Fruit fly (Drosophila melanogaster) whole organism, embryonic: ENCODE data around the gene stwl.

Experiments
- B-H1 ChIP-seq: fragments of 200-800 bp; sonication (Bioruptor generic); IDR thresholded peaks from 3 replicates; pipeline ENCODE4 v1.3.6; 2022; ENCODE audit warnings: missing biosample characterization, missing genetic modification characterization
- Bdp1 ChIP-seq: fragments of 200-800 bp; sonication (Bioruptor generic); optimal IDR thresholded peaks from 3 replicates; lab custom pipeline; 2016; ENCODE audit warnings: missing biosample characterization, missing genetic modification characterization
- BtbVII ChIP-seq: fragments of 200-800 bp; sonication (Bioruptor generic); optimal IDR thresholded peaks from 3 replicates; lab custom pipeline; 2017; ENCODE audit warnings: missing biosample characterization, mild to moderate bottlenecking, missing genetic modification characterization
- CG11504 ChIP-seq: fragments of 200-800 bp; sonication (Bioruptor generic); optimal IDR thresholded peaks from 3 replicates; lab custom pipeline; 2019; ENCODE audit warnings: missing biosample characterization, mild to moderate bottlenecking, missing genetic modification characterization, moderate library complexity
- CG13894 ChIP-seq: fragments of 200-800 bp; sonication (Bioruptor generic); optimal IDR thresholded peaks from 3 replicates; lab custom pipeline; 2018; ENCODE audit warnings: missing biosample characterization, mild to moderate bottlenecking, missing genetic modification characterization, moderate library complexity
- CG17361 ChIP-seq: fragments of 200-800 bp; sonication (Bioruptor generic); IDR thresholded peaks from 3 replicates; pipeline ENCODE4 v1.3.6; 2022; ENCODE audit warnings: missing biosample characterization, missing genetic modification characterization
- CG17912 ChIP-seq: fragments of 200-800 bp; sonication (Bioruptor generic); optimal IDR thresholded peaks from 2 replicates; lab custom pipeline; 2018; ENCODE audit warnings: missing biosample characterization, mild to moderate bottlenecking, missing genetic modification characterization
- CG18011 ChIP-seq: fragments of 200-800 bp; sonication (Bioruptor generic); optimal IDR thresholded peaks from 2 replicates; lab custom pipeline; 2017; ENCODE audit warnings: missing biosample characterization, missing genetic modification characterization, mild to moderate bottlenecking, moderate library complexity, missing genotype
- CG2120 ChIP-seq: fragments of 200-800 bp; sonication (Bioruptor generic); optimal IDR thresholded peaks from 3 replicates; lab custom pipeline; 2016; ENCODE audit warnings: missing biosample characterization, missing genetic modification characterization
- CG2129 ChIP-seq: fragments of 200-800 bp; sonication (Bioruptor generic); IDR thresholded peaks from 2 replicates; pipeline ENCODE4 v1.3.6; 2022; ENCODE audit warnings: missing biosample characterization, missing genetic modification characterization; ENCODE audit not compliant: partially characterized antibody
- CG2199 ChIP-seq: fragments of 200-800 bp; sonication (Bioruptor generic); IDR thresholded peaks from 3 replicates; pipeline ENCODE4 v1.3.6; 2022; ENCODE audit warnings: missing biosample characterization, missing genetic modification characterization
- CG2678 ChIP-seq: fragments of 200-800 bp; sonication (Bioruptor generic); optimal IDR thresholded peaks from 3 replicates; lab custom pipeline; 2019; ENCODE audit warnings: missing biosample characterization, mild to moderate bottlenecking, missing genetic modification characterization, moderate library complexity
- CG2889 ChIP-seq: fragments of 200-800 bp; sonication (Bioruptor generic); IDR thresholded peaks from 3 replicates; pipeline ENCODE4 v1.3.6; 2022; ENCODE audit warnings: missing biosample characterization, missing genetic modification characterization
- CG4854 ChIP-seq: fragments of 200-800 bp; sonication (Bioruptor generic); optimal IDR thresholded peaks from 2 replicates; lab custom pipeline; 2016; ENCODE audit warnings: missing biosample characterization, missing genetic modification characterization, inconsistent platforms
- CG6854 ChIP-seq: fragments of 200-800 bp; sonication (Bioruptor generic); optimal IDR thresholded peaks from 3 replicates; lab custom pipeline; 2017; ENCODE audit warnings: missing biosample characterization, mild to moderate bottlenecking, missing genetic modification characterization
- CG9215 ChIP-seq: fragments of 200-800 bp; sonication (Bioruptor generic); IDR thresholded peaks from 2 replicates; pipeline ENCODE4 v1.3.6; 2022; ENCODE audit warnings: missing biosample characterization, missing genetic modification characterization
- CG9817 ChIP-seq: fragments of 200-800 bp; sonication (Bioruptor generic); optimal IDR thresholded peaks from 2 replicates; lab custom pipeline; 2018; ENCODE audit warnings: missing biosample characterization, mild to moderate bottlenecking, missing genetic modification characterization, moderate library complexity
- CG9932 ChIP-seq: fragments of 200-800 bp; sonication (Bioruptor generic); IDR thresholded peaks from 2 replicates; pipeline ENCODE4 v1.3.6; 2022; ENCODE audit warnings: missing biosample characterization, missing genetic modification characterization
- CTCF ChIP-seq: fragments of 200-800 bp; sonication (Bioruptor generic); optimal IDR thresholded peaks from 2 replicates; lab custom pipeline; 2017; ENCODE audit warnings: missing biosample characterization, mild to moderate bottlenecking, missing genetic modification characterization, moderate library complexity
- Drgx ChIP-seq: fragments of 200-800 bp; sonication (Bioruptor generic); IDR thresholded peaks from 2 replicates; pipeline ENCODE4 v1.3.6; 2022; ENCODE audit warnings: missing biosample characterization, missing genetic modification characterization
- E2f1 ChIP-seq: fragments of 200-800 bp; sonication (Bioruptor generic); IDR thresholded peaks from 2 replicates; pipeline ENCODE4 v1.3.6; 2022; ENCODE audit warnings: missing biosample characterization, missing genetic modification characterization
- Ets65A ChIP-seq: fragments of 200-800 bp; sonication (Bioruptor generic); peaks from one replicate; lab custom pipeline; 2016; ENCODE audit warnings: missing biosample characterization, missing genetic modification characterization
- HLHmδ ChIP-seq: fragments of 200-800 bp; sonication (Bioruptor generic); optimal IDR thresholded peaks from 2 replicates; lab custom pipeline; 2018; ENCODE audit warnings: missing biosample characterization, mild to moderate bottlenecking, missing genetic modification characterization, moderate library complexity
- Lpt ChIP-seq: fragments of >200 bp; optimal IDR thresholded peaks from 2 replicates; lab custom pipeline; 2018; ENCODE audit warnings: missing biosample characterization, missing genetic modification characterization
- Max ChIP-seq: fragments of 200-800 bp; sonication (Bioruptor generic); optimal IDR thresholded peaks from 2 replicates; lab custom pipeline; 2016; ENCODE audit warnings: missing biosample characterization, mild to moderate bottlenecking, missing genetic modification characterization
- Med ChIP-seq: fragments of 200-800 bp; sonication (Bioruptor generic); peaks from one replicate; lab custom pipeline; 2016; ENCODE audit warnings: missing biosample characterization, missing genetic modification characterization, mild to moderate bottlenecking, inconsistent platforms, moderate library complexity
- Ravus ChIP-seq: fragments of 200-800 bp; sonication (Bioruptor generic); IDR thresholded peaks from 2 replicates; pipeline ENCODE4 v1.3.6; 2022; ENCODE audit warnings: missing biosample characterization, missing genetic modification characterization
- Sry-δ ChIP-seq: fragments of 200-800 bp; sonication (Bioruptor generic); optimal IDR thresholded peaks from 2 replicates; lab custom pipeline; 2016; ENCODE audit warnings: missing biosample characterization, missing genetic modification characterization
- ato ChIP-seq: fragments of 200-800 bp; sonication (Bioruptor generic); IDR thresholded peaks from 2 replicates; pipeline ENCODE4 v1.3.6; 2022; ENCODE audit warnings: missing biosample characterization, missing genetic modification characterization; ENCODE audit not compliant: partially characterized antibody
- chn ChIP-seq: fragments of 200-800 bp; sonication (Bioruptor generic); optimal IDR thresholded peaks from 2 replicates; lab custom pipeline; 2016; ENCODE audit warnings: missing biosample characterization, missing genetic modification characterization
- crp ChIP-seq, 2 experiments: fragments of 200-800 bp; sonication (Bioruptor generic); optimal IDR thresholded peaks; 2 replicates in 1 of 2; 3 replicates in 1 of 2; lab custom pipeline; 2017; ENCODE audit warnings: missing biosample characterization in 2 of 2, missing genetic modification characterization in 2 of 2, mild to moderate bottlenecking in 1 of 2, moderate library complexity in 1 of 2
- danr ChIP-seq: fragments of 200-800 bp; sonication (Bioruptor generic); IDR thresholded peaks from 2 replicates; pipeline ENCODE4 v1.3.6; 2022; ENCODE audit warnings: missing biosample characterization, missing genetic modification characterization
- eyg ChIP-seq: fragments of 200-800 bp; sonication (Bioruptor generic); optimal IDR thresholded peaks from 3 replicates; lab custom pipeline; 2016; ENCODE audit warnings: missing biosample characterization, missing genetic modification characterization
- fd64A ChIP-seq: fragments of 200-800 bp; sonication (Bioruptor generic); optimal IDR thresholded peaks from 3 replicates; lab custom pipeline; 2018; ENCODE audit warnings: missing biosample characterization, mild to moderate bottlenecking, missing genetic modification characterization
- hbn ChIP-seq: fragments of 200-800 bp; sonication (Bioruptor generic); IDR thresholded peaks from 2 replicates; pipeline ENCODE4 v1.3.6; 2022; ENCODE audit warnings: missing biosample characterization, missing genetic modification characterization; ENCODE audit not compliant: partially characterized antibody
- jing ChIP-seq: fragments of 200-800 bp; sonication (Bioruptor generic); optimal IDR thresholded peaks from 2 replicates; lab custom pipeline; 2018; ENCODE audit warnings: missing biosample characterization, mild to moderate bottlenecking, missing genetic modification characterization
- nmo ChIP-seq: fragments of 200-800 bp; sonication (Bioruptor generic); optimal IDR thresholded peaks from 2 replicates; lab custom pipeline; 2018; ENCODE audit warnings: missing biosample characterization, mild to moderate bottlenecking, missing genetic modification characterization, moderate library complexity
- p53 ChIP-seq: fragments of 200-800 bp; sonication (Bioruptor generic); optimal IDR thresholded peaks from 2 replicates; lab custom pipeline; 2016; ENCODE audit warnings: missing biosample characterization, missing genetic modification characterization
- pfk ChIP-seq: fragments of 200-800 bp; sonication (Bioruptor generic); optimal IDR thresholded peaks from 2 replicates; lab custom pipeline; 2018; ENCODE audit warnings: missing biosample characterization, mild to moderate bottlenecking, missing genetic modification characterization, moderate library complexity
- phol ChIP-seq: fragments of 200-800 bp; sonication (Bioruptor generic); optimal IDR thresholded peaks from 3 replicates; lab custom pipeline; 2018; ENCODE audit warnings: missing biosample characterization, mild to moderate bottlenecking, missing genetic modification characterization, moderate library complexity
- sens ChIP-seq: fragments of 200-800 bp; sonication (Bioruptor generic); peaks from one replicate; lab custom pipeline; 2016; ENCODE audit warnings: missing biosample characterization, missing genetic modification characterization
- sisA ChIP-seq: fragments of 200-800 bp; sonication (Bioruptor generic); IDR thresholded peaks from 2 replicates; pipeline ENCODE4 v1.3.6; 2022; ENCODE audit warnings: missing biosample characterization, missing genetic modification characterization
- stwl ChIP-seq: fragments of 200-800 bp; sonication (Bioruptor generic); optimal IDR thresholded peaks from 3 replicates; lab custom pipeline; 2018; ENCODE audit warnings: missing biosample characterization, mild to moderate bottlenecking, missing genetic modification characterization, moderate library complexity
- tio ChIP-seq: fragments of 200-800 bp; sonication (Bioruptor generic); optimal IDR thresholded peaks from 2 replicates; lab custom pipeline; 2017; ENCODE audit warnings: missing biosample characterization, missing genetic modification characterization, inconsistent platforms
- z ChIP-seq: fragments of 200-800 bp; sonication (Bioruptor generic); IDR thresholded peaks from 3 replicates; pipeline ENCODE4 v1.3.6; 2022; ENCODE audit warnings: missing biosample characterization, missing genetic modification characterization
- zfh1 ChIP-seq: fragments of 200-800 bp; sonication (Bioruptor generic); IDR thresholded peaks from 3 replicates; pipeline ENCODE4 v1.3.6; 2022; ENCODE audit warnings: missing biosample characterization, missing genetic modification characterization

The stwl gene

dm6 chr3L:14397020-14397602, 12.6 kb downstream of the stwl start:
- TF ChIP-seq sens (GFP tag; lab: Kevin White, UChicago) (peak; percentile 4), stwl (tag; lab: Kevin White, UChicago) (peak; percentile 84), CG17361 (GFP tag; lab: Robert Waterston, UW) (peak; percentile 25; the same call in 1 of the 3 replicates), hbn (no peak), Drgx (GFP tag; lab: Robert Waterston, UW) (no peak), zfh1 (GFP tag; lab: Robert Waterston, UW) (no peak), B-H1 (GFP tag; lab: Robert Waterston, UW) (no peak), CG11504 (peak; percentile 30), CG2129 (GFP tag; lab: Robert Waterston, UW) (no peak), CTCF (GFP tag; lab: Kevin White, UChicago) (peak; percentile 91), Sry-δ (GFP tag; lab: Kevin White, UChicago) (no peak)

DNA sequence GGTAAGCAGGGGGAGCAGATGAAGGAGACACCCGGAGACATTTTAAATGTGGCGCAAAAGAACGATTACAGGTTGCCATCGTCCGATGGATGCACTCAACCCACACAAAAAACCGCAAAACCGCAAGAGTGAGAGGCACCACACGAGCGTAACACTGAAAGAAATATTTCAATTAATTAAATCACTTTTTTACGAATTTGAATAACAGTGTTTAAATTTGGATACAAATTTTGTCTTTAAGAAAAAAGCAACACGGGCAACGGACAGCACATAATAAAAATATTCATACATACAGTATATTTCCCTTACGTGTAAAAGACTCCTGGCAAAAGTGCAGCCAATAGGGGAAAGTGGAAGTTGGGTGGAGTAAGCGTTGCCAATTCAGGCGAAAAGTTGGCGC, 20.5 kb downstream of the stwl start:
- TF ChIP-seq Lpt (GFP tag; lab: Kevin White, UChicago): no peak
- peak; percentile 53 for TF ChIP-seq sens (GFP tag; lab: Kevin White, UChicago)

DNA sequence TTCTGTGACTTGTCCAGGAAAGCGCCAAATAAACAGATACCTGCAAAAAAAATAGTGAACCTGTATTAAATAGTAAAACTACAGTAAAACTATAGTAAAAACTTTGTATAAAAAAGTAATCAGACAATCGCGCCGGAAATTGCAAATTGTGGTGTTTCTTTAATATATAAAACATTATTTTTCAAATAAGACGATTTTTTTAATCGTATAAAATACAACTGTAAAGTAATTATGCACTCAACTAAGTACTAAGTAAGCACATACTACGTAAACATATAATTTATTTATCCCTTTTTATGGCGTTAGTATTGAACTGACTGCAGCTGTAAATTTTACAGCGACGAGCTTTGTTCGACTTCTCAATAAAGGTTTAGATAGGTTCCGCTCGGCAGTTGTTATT, 28.2 kb downstream of the stwl start, which contains the start of gene CG43120:
TSS of gene CG43120 (plus strand) at position 391 of the 400 bp plus-strand sequence.
- TF ChIP-seq CG4854 (GFP tag; lab: Kevin White, UChicago): no peak
- TF ChIP-seq nmo (GFP tag; lab: Kevin White, UChicago): no peak
- TF ChIP-seq CG6854 (GFP tag; lab: Kevin White, UChicago): no peak
- peak; percentile 63 for TF ChIP-seq sens (GFP tag; lab: Kevin White, UChicago)
- TF ChIP-seq CG18011 (GFP tag; lab: Kevin White, UChicago): peak; percentile 5
- TF ChIP-seq E2f1 (GFP tag; lab: Robert Waterston, UW): no peak
- TF ChIP-seq Max: no peak
- no peak for TF ChIP-seq sisA (GFP tag; lab: Robert Waterston, UW)
- TF ChIP-seq fd64A (GFP tag; lab: Kevin White, UChicago): no peak
- TF ChIP-seq ato (GFP tag; lab: Robert Waterston, UW): no peak
- TF ChIP-seq z: no peak
- TF ChIP-seq CG11504: peak; percentile 21
- TF ChIP-seq CG9932 (GFP tag; lab: Robert Waterston, UW): no peak
- TF ChIP-seq tio (GFP tag; lab: Kevin White, UChicago): peak; percentile 11
- peak; percentile 9 for TF ChIP-seq Med
- peak; percentile 19 for TF ChIP-seq CG2120

DNA sequence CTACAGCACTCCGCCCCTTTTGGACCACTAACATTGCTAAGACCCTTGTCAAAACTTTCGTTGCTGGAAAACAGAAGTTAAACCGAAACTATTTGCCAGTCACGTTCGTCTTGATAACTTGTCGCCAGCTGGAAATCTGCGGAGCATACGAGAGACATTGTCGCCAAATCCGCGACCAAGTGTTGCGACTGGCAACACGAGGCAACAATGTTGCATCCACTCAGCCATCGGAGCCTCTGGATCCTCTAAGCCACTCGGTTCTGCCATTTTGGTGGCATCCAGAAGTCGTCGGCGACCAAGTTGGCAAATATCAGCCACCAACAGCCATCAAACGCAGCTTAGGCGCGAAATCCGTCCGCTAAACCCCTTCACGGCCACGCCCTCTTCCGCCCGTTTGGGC, 33.9 kb downstream of the stwl start:
- TF ChIP-seq crp (GFP tag; optimal IDR thresholded peaks at IDR 0.05; lab: Kevin White, UChicago) (no peak), danr (GFP tag; lab: Robert Waterston, UW) (no peak), CG2199 (GFP tag; lab: Robert Waterston, UW) (no peak), Ets65A (GFP tag; lab: Kevin White, UChicago) (peak; percentile 71), chn (GFP tag; lab: Kevin White, UChicago) (no peak), Bdp1 (GFP tag; lab: Kevin White, UChicago) (no peak), jing (no peak), sens (GFP tag; lab: Kevin White, UChicago) (peak; percentile 33), HLHmδ (GFP tag; lab: Kevin White, UChicago) (no peak)

DNA sequence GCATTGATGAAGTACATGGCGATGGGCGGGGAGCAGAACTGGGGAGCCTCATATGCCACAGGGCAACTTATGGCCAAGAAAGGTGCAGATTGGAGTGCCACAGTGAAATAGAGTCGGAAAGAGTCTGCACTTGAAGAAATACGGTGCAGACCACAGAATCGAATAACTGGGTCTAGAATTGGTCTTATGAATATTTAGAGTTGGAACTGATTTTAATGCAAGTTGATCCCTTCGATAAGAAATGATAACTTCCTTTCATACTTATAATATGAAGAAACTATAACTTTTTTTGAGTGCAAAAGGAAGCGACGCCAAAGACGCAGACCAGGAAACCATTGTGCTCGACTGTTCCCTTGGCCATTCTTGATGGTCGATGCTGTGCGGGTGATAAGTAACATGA, 35.2 kb downstream of the stwl start:
- TF ChIP-seq CG17912 (GFP tag; lab: Kevin White, UChicago) (no peak), sens (GFP tag; lab: Kevin White, UChicago) (peak; percentile 38), BtbVII (GFP tag; lab: Kevin White, UChicago) (no peak), pfk (no peak), phol (tag; lab: Kevin White, UChicago) (peak; percentile 0), CG9215 (GFP tag; lab: Robert Waterston, UW) (no peak), p53 (GFP tag; lab: Kevin White, UChicago) (no peak), Med (peak; percentile 29), CG2678 (peak; percentile 35), Ravus (GFP tag; lab: Robert Waterston, UW) (no peak), CG13894 (no peak), CG2889 (GFP tag; lab: Robert Waterston, UW) (no peak), eyg (GFP tag; lab: Kevin White, UChicago) (no peak), CG9817 (tag; lab: Kevin White, UChicago) (no peak)
